Worm (Caenorhabditis elegans): ENCODE data around the gene daf-19.

DNA sequence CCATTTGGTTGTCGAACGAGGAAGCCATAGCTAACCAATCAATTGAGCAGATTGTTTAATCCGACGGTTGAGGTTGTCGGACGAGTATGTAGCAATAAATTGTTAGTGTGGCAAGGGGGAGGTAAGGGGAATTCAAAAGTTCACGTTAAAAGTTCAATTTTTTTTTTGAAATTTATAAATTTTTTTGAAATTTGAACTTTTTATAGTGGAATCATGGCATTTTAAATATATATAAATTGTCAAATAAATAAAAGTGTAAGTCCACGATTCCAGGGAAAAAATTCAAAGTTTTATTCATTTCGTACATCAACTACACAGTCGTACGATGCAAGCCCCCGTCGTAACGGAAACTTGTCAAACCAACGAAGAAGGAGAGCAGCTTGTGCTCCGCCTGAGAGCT lies 60.8 kb downstream of the daf-19 start, which contains the start of the genes ZK945.7 and ZK945.8:
- TF ChIP-seq pax-1 (tag; optimal IDR thresholded peaks at IDR 0.05) (no peak), nhr-11 (tag; optimal IDR thresholded peaks at IDR 0.05) (no peak), K09A11.1 (tag; optimal IDR thresholded peaks at IDR 0.05; ENCODE audit: insufficient read depth) (no peak), elt-2 (tag; optimal IDR thresholded peaks at IDR 0.05) (no peak), elt-4 (tag; optimal IDR thresholded peaks at IDR 0.05) (no peak), pqm-1 (tag; optimal IDR thresholded peaks at IDR 0.05) (no peak), rnt-1 (tag; optimal IDR thresholded peaks at IDR 0.05) (no peak), ceh-19 (GFP tag; optimal IDR thresholded peaks at IDR 0.05) (no peak), hlh-6 (tag; optimal IDR thresholded peaks at IDR 0.05) (no peak), tbx-2 (tag; optimal IDR thresholded peaks at IDR 0.05) (no peak), pha-4 (tag; optimal IDR thresholded peaks at IDR 0.05) (no peak)
